Worm (Caenorhabditis elegans) whole organism, L1 larva: Measurements from ENCODE around the gene fbxb-64.

ENCODE experiments used
- F16B12.6 ChIP-seq: fragments of 150-350 bp; optimal IDR thresholded peaks from 2 replicates; lab custom pipeline; 2014; ENCODE audit warnings: missing biosample characterization, missing genetic modification characterization
- aha-1 ChIP-seq: fragments of 150-350 bp; optimal IDR thresholded peaks from 2 replicates; lab custom pipeline; 2014; ENCODE audit warnings: missing biosample characterization, missing genetic modification characterization
- ceh-8 ChIP-seq: fragments of 200-800 bp; sonication (Bioruptor generic); optimal IDR thresholded peaks from 2 replicates; lab custom pipeline; 2018; ENCODE audit warnings: mild to moderate bottlenecking, missing genetic modification characterization, moderate library complexity, missing compliant biosample characterization
- ceh-88 ChIP-seq: fragments of 200-800 bp; sonication (Bioruptor generic); IDR thresholded peaks from 2 replicates; pipeline ENCODE4 v1.3.6; 2022; ENCODE audit warnings: missing genetic modification characterization, missing compliant biosample characterization
- dpl-1 ChIP-seq, 3 experiments: fragments of 150-350 bp in 2 of 3; sonication (generic microtip) in 1 of 3; optimal IDR thresholded peaks; 2 replicates each; lab custom pipeline; 2014 to 2017; ENCODE audit warnings: missing biosample characterization in 3 of 3, missing genetic modification characterization in 3 of 3, missing genetic modification reagents in 3 of 3
- efl-1 ChIP-seq, 4 experiments: fragments of 150-350 bp; optimal IDR thresholded peaks in 3 of 4; peaks in 1 of 4; 1 replicate in 1 of 4; 2 replicates in 3 of 4; lab custom pipeline; 2014; ENCODE audit warnings: missing biosample characterization in 2 of 4, missing genetic modification characterization in 2 of 4, missing genetic modification reagents in 2 of 4
- egl-27 ChIP-seq, 2 experiments: fragments of 150-350 bp in 1 of 2; sonication (generic microtip); optimal IDR thresholded peaks; 3 replicates each; lab custom pipeline; 2017 to 2018; ENCODE audit warnings: missing biosample characterization in 2 of 2, missing genetic modification characterization in 2 of 2, missing genetic modification reagents in 2 of 2
- ets-5 ChIP-seq: fragments of 200-800 bp; sonication (Bioruptor generic); IDR thresholded peaks from 2 replicates; pipeline ENCODE4 v1.3.6; 2022; ENCODE audit warnings: missing genetic modification characterization, missing compliant biosample characterization
- hlh-4 ChIP-seq: sonication (generic microtip); optimal IDR thresholded peaks from 2 replicates; lab custom pipeline; 2016; ENCODE audit warnings: mild to moderate bottlenecking, missing genetic modification characterization, missing compliant biosample characterization
- hpl-2 ChIP-seq: fragments of 150-350 bp; optimal IDR thresholded peaks from 2 replicates; lab custom pipeline; 2014; ENCODE audit warnings: missing biosample characterization, missing genetic modification reagents, missing genetic modification characterization
- lin-14 ChIP-seq: fragments of 200-800 bp; sonication (Bioruptor generic); optimal IDR thresholded peaks from 2 replicates; lab custom pipeline; 2018; ENCODE audit warnings: mild to moderate bottlenecking, missing genetic modification characterization, moderate library complexity, missing compliant biosample characterization
- lir-3 ChIP-seq: sonication (generic microtip); optimal IDR thresholded peaks from 2 replicates; lab custom pipeline; 2016; ENCODE audit warnings: mild to moderate bottlenecking, missing genetic modification characterization, moderate library complexity, missing compliant biosample characterization; ENCODE audit not compliant: poor library complexity
- lsy-2 ChIP-seq, 2 experiments: fragments of 150-350 bp; optimal IDR thresholded peaks; 2 replicates each; lab custom pipeline; 2014; ENCODE audit warnings: missing biosample characterization in 2 of 2, missing genetic modification characterization in 2 of 2
- mdl-1 ChIP-seq, 2 experiments: fragments of 150-350 bp; optimal IDR thresholded peaks; 2 replicates each; lab custom pipeline; 2014 to 2017; ENCODE audit warnings: missing biosample characterization in 2 of 2, missing genetic modification characterization in 2 of 2, inconsistent platforms in 1 of 2
- mep-1 ChIP-seq: fragments of 150-350 bp; optimal IDR thresholded peaks from 2 replicates; lab custom pipeline; 2014; ENCODE audit warnings: missing biosample characterization, missing genetic modification characterization
- nhr-12 ChIP-seq: sonication (generic microtip); optimal IDR thresholded peaks from 2 replicates; lab custom pipeline; 2017; ENCODE audit warnings: missing biosample characterization, missing genetic modification characterization
- nhr-19 ChIP-seq: fragments of 200-800 bp; sonication (Bioruptor generic); conservative IDR thresholded peaks from 2 replicates; pipeline ENCODE4 v1.3.6; 2022; ENCODE audit warnings: missing genetic modification characterization, missing compliant biosample characterization
- nhr-237 ChIP-seq: fragments of 150-350 bp; optimal IDR thresholded peaks from 2 replicates; lab custom pipeline; 2014; ENCODE audit warnings: missing biosample characterization, missing genetic modification characterization
- nhr-28 ChIP-seq: fragments of 150-350 bp; optimal IDR thresholded peaks from 2 replicates; lab custom pipeline; 2014; ENCODE audit warnings: missing biosample characterization, missing genetic modification characterization
- nhr-47 ChIP-seq: sonication (generic microtip); optimal IDR thresholded peaks from 2 replicates; lab custom pipeline; 2016; ENCODE audit warnings: mild to moderate bottlenecking, missing genetic modification characterization, moderate library complexity, missing compliant biosample characterization
- nhr-90 ChIP-seq: sonication (generic microtip); optimal IDR thresholded peaks from 2 replicates; lab custom pipeline; 2016; ENCODE audit warnings: mild to moderate bottlenecking, missing genetic modification characterization, missing compliant biosample characterization; ENCODE audit not compliant: poor library complexity
- pag-3 ChIP-seq: sonication (generic microtip); optimal IDR thresholded peaks from 2 replicates; lab custom pipeline; 2017; ENCODE audit warnings: missing genetic modification characterization, mild to moderate bottlenecking, missing compliant biosample characterization, antibody characterized with exemption, borderline replicate concordance; ENCODE audit not compliant: insufficient read depth
- pqm-1 ChIP-seq: sonication (generic microtip); optimal IDR thresholded peaks from 3 replicates; lab custom pipeline; 2017; ENCODE audit warnings: missing biosample characterization, missing genetic modification characterization
- rnt-1 ChIP-seq: sonication (generic microtip); optimal IDR thresholded peaks from 2 replicates; lab custom pipeline; 2016; ENCODE audit warnings: mild to moderate bottlenecking, missing genetic modification characterization, moderate library complexity, missing compliant biosample characterization
- snpc-4 ChIP-seq: fragments of 150-350 bp; optimal IDR thresholded peaks from 2 replicates; lab custom pipeline; 2014; ENCODE audit warnings: missing biosample characterization, missing genetic modification characterization
- snu-23 ChIP-seq: sonication (generic microtip); optimal IDR thresholded peaks from 2 replicates; lab custom pipeline; 2016; ENCODE audit warnings: missing genetic modification characterization, missing compliant biosample characterization
- sup-37 ChIP-seq: fragments of 200-800 bp; sonication (Bioruptor generic); optimal IDR thresholded peaks from 2 replicates; lab custom pipeline; 2018; ENCODE audit warnings: mild to moderate bottlenecking, missing genetic modification characterization, missing compliant biosample characterization
- swsn-7 ChIP-seq: sonication (generic microtip); optimal IDR thresholded peaks from 2 replicates; lab custom pipeline; 2016; ENCODE audit warnings: missing genetic modification characterization, missing compliant biosample characterization
- unc-130 ChIP-seq: fragments of 150-350 bp; optimal IDR thresholded peaks from 2 replicates; lab custom pipeline; 2017; ENCODE audit warnings: missing biosample characterization, missing genetic modification characterization, inconsistent platforms
- unc-62 ChIP-seq: fragments of 150-350 bp; optimal IDR thresholded peaks from 2 replicates; lab custom pipeline; 2014; ENCODE audit warnings: missing biosample characterization, missing genetic modification reagents, missing genetic modification characterization
- unc-86 ChIP-seq: sonication (generic microtip); optimal IDR thresholded peaks from 2 replicates; lab custom pipeline; 2016; ENCODE audit warnings: missing genetic modification characterization, missing compliant biosample characterization
- unc-98 ChIP-seq: fragments of 200-800 bp; sonication (Bioruptor generic); IDR thresholded peaks from 2 replicates; pipeline ENCODE4 v1.3.6; 2022; ENCODE audit warnings: missing genetic modification characterization, missing compliant biosample characterization
- xbp-1 ChIP-seq: sonication (generic microtip); optimal IDR thresholded peaks from 2 replicates; lab custom pipeline; 2016; ENCODE audit warnings: missing genetic modification characterization, missing compliant biosample characterization

The fbxb-64 gene

DNA sequence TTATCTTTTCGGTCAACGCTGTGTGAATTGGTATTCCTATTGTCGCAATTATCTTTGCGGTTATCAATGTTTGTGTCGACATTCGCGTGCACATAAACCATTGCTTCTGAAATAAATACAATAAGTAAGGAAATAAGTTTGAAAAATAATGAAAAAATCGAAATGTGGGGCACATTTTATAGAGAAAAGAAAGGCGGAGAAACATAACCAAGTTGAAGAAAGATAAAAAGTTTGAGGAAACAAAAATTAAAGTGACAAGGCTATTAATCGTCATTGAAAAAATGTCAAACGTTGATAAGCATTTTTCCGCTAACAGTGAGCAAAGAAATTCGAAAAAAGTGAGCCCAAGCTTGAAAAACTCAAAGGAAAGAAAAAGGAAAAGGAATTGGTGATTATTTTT, 9.3 kb downstream of the fbxb-64 start, which contains the start of gene C43D7.4 (continued):
- TF ChIP-seq dpl-1 (GFP tag; optimal IDR thresholded peaks at IDR 0.05; lab: Kevin White, UChicago) = no peak
- TF ChIP-seq nhr-19 (GFP tag; lab: Robert Waterston, UW) = no peak

DNA sequence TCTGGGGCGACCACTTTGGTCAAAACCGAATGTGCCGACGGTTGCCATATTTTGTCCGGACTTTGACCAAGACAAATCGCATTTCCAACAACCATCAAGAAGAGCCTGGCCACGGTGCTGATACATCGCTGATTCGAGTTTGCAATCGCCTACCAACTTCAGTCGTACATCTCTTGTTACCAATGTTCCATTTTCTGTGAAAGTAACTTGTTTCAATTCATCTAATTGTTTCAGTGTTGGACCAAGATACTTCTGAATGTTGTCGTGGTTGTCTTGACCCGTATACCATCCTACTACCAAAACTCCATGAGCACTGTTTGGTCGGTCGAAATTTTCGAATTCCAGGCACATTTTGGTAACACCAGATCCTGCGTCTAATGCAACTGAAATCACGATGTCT, 12.4 kb downstream of the fbxb-64 start:
- no peak for TF ChIP-seq efl-1 (optimal IDR thresholded peaks at IDR 0.05; lab: Kevin White, UChicago)
- peak in 1 of 2 experiments; percentile 75 for TF ChIP-seq efl-1 (GFP tag; optimal IDR thresholded peaks at IDR 0.05 in 1 of 2; lab: Kevin White, UChicago)
- no peak for TF ChIP-seq nhr-12 (tag; lab: Kevin White, UChicago)

ce11 chrV:19329263-19329662, 16.2 kb downstream of the fbxb-64 start, which contains the start of gene fbxb-65:
Gene fbxb-65, plus strand, starts transcription at chrV:19329563.
- no peak for TF ChIP-seq unc-86 (tag; lab: Kevin White, UChicago)
- TF ChIP-seq snu-23 (GFP tag; lab: Kevin White, UChicago) = no peak
- TF ChIP-seq hlh-4 (tag; lab: Kevin White, UChicago) = peak; percentile 61
- TF ChIP-seq unc-62 (GFP tag; lab: Kevin White, UChicago) = no peak
- no peak for TF ChIP-seq snpc-4 (tag; lab: Kevin White, UChicago)

ce11 chrV:19337333-19337732, 24.3 kb downstream of the fbxb-64 start:
- no peak for TF ChIP-seq nhr-47
- TF ChIP-seq F16B12.6 = no peak
- TF ChIP-seq lir-3 = no peak
- no peak for TF ChIP-seq ets-5
- TF ChIP-seq ceh-88 (GFP tag; lab: Robert Waterston, UW) = no peak

ce11 chrV:19351944-19352343, 38.9 kb downstream of the fbxb-64 start:
- no peak for TF ChIP-seq xbp-1 (tag; lab: Kevin White, UChicago)
- no peak for TF ChIP-seq aha-1
- peak; percentile 29 for TF ChIP-seq mep-1 (tag; lab: Kevin White, UChicago)
- TF ChIP-seq lsy-2 (tag; optimal IDR thresholded peaks at IDR 0.05; lab: Kevin White, UChicago) = no peak
- no peak for TF ChIP-seq nhr-28 (tag; lab: Kevin White, UChicago)
- TF ChIP-seq hpl-2 (GFP tag; lab: Kevin White, UChicago) = no peak
- no peak for TF ChIP-seq unc-86 (tag; lab: Kevin White, UChicago)
- TF ChIP-seq unc-130 (tag; lab: Kevin White, UChicago) = no peak
- peak; percentile 38 for TF ChIP-seq rnt-1
- no peak for TF ChIP-seq egl-27 (tag; optimal IDR thresholded peaks at IDR 0.05; lab: Kevin White, UChicago)
- peak in 1 of 2 experiments; percentile 37 for TF ChIP-seq efl-1 (optimal IDR thresholded peaks at IDR 0.05; lab: Kevin White, UChicago)
- TF ChIP-seq efl-1 (GFP tag; optimal IDR thresholded peaks at IDR 0.05 in 1 of 2; lab: Kevin White, UChicago) = peak; percentile 48 to 93
- no peak for TF ChIP-seq unc-98
- no peak for TF ChIP-seq ceh-8
- TF ChIP-seq nhr-237 (tag; lab: Kevin White, UChicago) = no peak
- no peak for TF ChIP-seq swsn-7 (tag; lab: Kevin White, UChicago)
- peak in 1 of 2 experiments; percentile 6 for TF ChIP-seq mdl-1 (tag; optimal IDR thresholded peaks at IDR 0.05; lab: Kevin White, UChicago)
- TF ChIP-seq lin-14 (GFP tag; lab: Kevin White, UChicago) = peak; percentile 79
- peak in 2 of 3 experiments; percentile 41 to 53 for TF ChIP-seq dpl-1 (GFP tag; optimal IDR thresholded peaks at IDR 0.05; lab: Kevin White, UChicago)
- TF ChIP-seq sup-37 (GFP tag; lab: Kevin White, UChicago) = no peak
- TF ChIP-seq pag-3 (tag; lab: Kevin White, UChicago) = peak; percentile 61
- no peak for TF ChIP-seq pqm-1 (tag; lab: Kevin White, UChicago)
- no peak for TF ChIP-seq nhr-90
